Worm (Caenorhabditis elegans): ENCODE results near the gene lgc-54.

- TF ChIP-seq nhr-11 (tag; optimal IDR thresholded peaks at IDR 0.05) (no peak), unc-62 (GFP tag; optimal IDR thresholded peaks at IDR 0.05) (no peak), lin-11 (tag; optimal IDR thresholded peaks at IDR 0.05) (no peak), lsy-2 (tag; optimal IDR thresholded peaks at IDR 0.05) (no peak), ztf-1 (GFP tag; conservative IDR thresholded peaks at IDR 0.05) (no peak), F13H6.1 (tag; optimal IDR thresholded peaks at IDR 0.05) (no peak), fos-1 (tag; optimal IDR thresholded peaks at IDR 0.05) (no peak), blmp-1 (tag; optimal IDR thresholded peaks at IDR 0.05; ENCODE audit: insufficient read depth) (no peak), mdl-1 (tag; optimal IDR thresholded peaks at IDR 0.05) (no peak), ZK546.5 (tag; optimal IDR thresholded peaks at IDR 0.05) (no peak), ama-1 (optimal IDR thresholded peaks at IDR 0.05) (no peak)
Measured at ce11 chrV:6881038-6881437, 34.6 kb upstream of the lgc-54 start, which contains the start of gene unc-70.
